Fruit fly (Drosophila melanogaster): ENCODE results near the gene vls.
A peak's percentile ranks its signal among the peaks of the same experiment; 100 is the strongest.

The vls gene

DNA sequence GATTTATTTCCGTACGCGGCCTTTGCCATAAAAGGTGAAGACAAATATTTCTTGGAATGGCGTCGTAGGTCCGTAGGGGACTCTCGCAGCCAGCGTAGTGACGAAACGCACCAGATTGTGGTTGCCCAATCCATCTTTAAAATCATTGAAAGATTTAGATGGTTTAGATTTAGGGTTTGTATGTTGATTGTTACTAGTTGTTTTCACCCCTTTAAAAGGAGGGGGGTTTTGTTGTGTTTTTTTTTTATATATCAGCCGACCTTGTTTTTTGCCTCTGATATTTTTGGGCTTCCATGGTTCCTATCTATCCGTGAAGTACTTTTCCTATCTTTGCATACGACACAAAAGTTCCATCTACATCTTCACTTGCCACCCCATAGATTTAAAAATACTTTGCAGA lies 13.4 kb upstream of the vls start (continued):
- no peak for TF ChIP-seq Dp (GFP tag; optimal IDR thresholded peaks at IDR 0.05)
- TF ChIP-seq ase (GFP tag; IDR thresholded peaks at IDR 0.05), result no peak
- TF ChIP-seq Camta (GFP tag; optimal IDR thresholded peaks at IDR 0.05), result no peak
- peak; percentile 50 for TF ChIP-seq eyg (GFP tag; optimal IDR thresholded peaks at IDR 0.05)
- TF ChIP-seq CG1024 (GFP tag; IDR thresholded peaks at IDR 0.05), result no peak
- TF ChIP-seq dm (GFP tag; optimal IDR thresholded peaks at IDR 0.05), result no peak
- TF ChIP-seq cas (GFP tag; IDR thresholded peaks at IDR 0.05), result no peak
- TF ChIP-seq CG11695 (GFP tag; IDR thresholded peaks at IDR 0.05), result 0 out of 3 replicates have a peak, but pooled peaks have one; percentile 7
- no peak for TF ChIP-seq jumu (GFP tag; optimal IDR thresholded peaks at IDR 0.05)
- TF ChIP-seq Rfx (GFP tag; IDR thresholded peaks at IDR 0.05), result peak; percentile 58
- no peak for TF ChIP-seq CG3847 (GFP tag; IDR thresholded peaks at IDR 0.05)
- TF ChIP-seq toy (GFP tag; IDR thresholded peaks at IDR 0.05), result no peak
- TF ChIP-seq CG13424 (tag; optimal IDR thresholded peaks at IDR 0.05), result no peak
- TF ChIP-seq CG6791 (GFP tag; IDR thresholded peaks at IDR 0.05; ENCODE audit: partially characterized antibody), result no peak
- no peak for TF ChIP-seq mld (GFP tag; IDR thresholded peaks at IDR 0.05; ENCODE audit: partially characterized antibody)
- no peak for TF ChIP-seq CG12219 (GFP tag; optimal IDR thresholded peaks at IDR 0.05)
- TF ChIP-seq CG17359 (tag; optimal IDR thresholded peaks at IDR 0.05), result no peak
- TF ChIP-seq crc (GFP tag; optimal IDR thresholded peaks at IDR 0.05), result no peak
- no peak for TF ChIP-seq Oaz (GFP tag; IDR thresholded peaks at IDR 0.05)
- TF ChIP-seq CG4707 (GFP tag; optimal IDR thresholded peaks at IDR 0.05), result no peak
- TF ChIP-seq Ets97D (GFP tag; optimal IDR thresholded peaks at IDR 0.05), result no peak
- TF ChIP-seq CG4617 (GFP tag; optimal IDR thresholded peaks at IDR 0.05; ENCODE audit: borderline replicate concordance), result no peak
- TF ChIP-seq Ets65A (GFP tag), result no peak
- no peak for TF ChIP-seq CG2889 (GFP tag; IDR thresholded peaks at IDR 0.05)
- no peak for TF ChIP-seq YL-1 (GFP tag; optimal IDR thresholded peaks at IDR 0.05)
- peak; percentile 41 for TF ChIP-seq grn (GFP tag; optimal IDR thresholded peaks at IDR 0.05)
- TF ChIP-seq bab2 (GFP tag; optimal IDR thresholded peaks at IDR 0.05), result peak; percentile 10
- TF ChIP-seq chn (GFP tag; optimal IDR thresholded peaks at IDR 0.05), result no peak
- no peak for TF ChIP-seq Fer2 (tag; optimal IDR thresholded peaks at IDR 0.05)
- TF ChIP-seq CG9215 (GFP tag; IDR thresholded peaks at IDR 0.05), result no peak
- no peak for TF ChIP-seq CG4820 (GFP tag; optimal IDR thresholded peaks at IDR 0.05)
- TF ChIP-seq CG17829 (tag; optimal IDR thresholded peaks at IDR 0.05), result no peak
- TF ChIP-seq CG5180 (GFP tag; optimal IDR thresholded peaks at IDR 0.05), result no peak
- TF ChIP-seq bbx (GFP tag; IDR thresholded peaks at IDR 0.05; ENCODE audit: partially characterized antibody), result no peak
- no peak for TF ChIP-seq CG12942 (GFP tag; optimal IDR thresholded peaks at IDR 0.05)
- no peak for TF ChIP-seq CG11560 (tag; IDR thresholded peaks at IDR 0.05)
- no peak for TF ChIP-seq Optix (GFP tag; IDR thresholded peaks at IDR 0.05)
- no peak for TF ChIP-seq odd (GFP tag; optimal IDR thresholded peaks at IDR 0.05)
- no peak for TF ChIP-seq sqz (GFP tag; optimal IDR thresholded peaks at IDR 0.05)
- no peak for TF ChIP-seq Nf-YA (GFP tag; IDR thresholded peaks at IDR 0.05)
- TF ChIP-seq CG10979 (tag; optimal IDR thresholded peaks at IDR 0.05), result no peak
- no peak for TF ChIP-seq tap (tag; optimal IDR thresholded peaks at IDR 0.05)
- peak; percentile 22 for TF ChIP-seq CG8944 (GFP tag; optimal IDR thresholded peaks at IDR 0.05)
- TF ChIP-seq CG16863 (GFP tag; optimal IDR thresholded peaks at IDR 0.05), result no peak
- TF ChIP-seq D19A (tag; optimal IDR thresholded peaks at IDR 0.05), result no peak
- TF ChIP-seq Med (GFP tag), result peak; percentile 47
- TF ChIP-seq bsh (GFP tag; optimal IDR thresholded peaks at IDR 0.05), result no peak
- no peak for TF ChIP-seq CG13287 (GFP tag; IDR thresholded peaks at IDR 0.05; ENCODE audit: partially characterized antibody)
- TF ChIP-seq CG7963 (GFP tag; IDR thresholded peaks at IDR 0.05; ENCODE audit: partially characterized antibody), result no peak
- TF ChIP-seq CG3407 (GFP tag; optimal IDR thresholded peaks at IDR 0.05), result no peak
- no peak for TF ChIP-seq CG14860 (GFP tag; IDR thresholded peaks at IDR 0.05; ENCODE audit: partially characterized antibody)
- TF ChIP-seq NfI (GFP tag; optimal IDR thresholded peaks at IDR 0.05), result no peak

Data from whole organism, embryonic.